Fruit fly (Drosophila melanogaster) whole organism, embryonic: ENCODE results near the gene CG13364.

Experiments
- ATbp ChIP-seq: fragments of 200-800 bp; sonication (Bioruptor generic); optimal IDR thresholded peaks from 2 replicates; lab custom pipeline; 2017; ENCODE audit warnings: missing biosample characterization, mild to moderate bottlenecking, missing genetic modification characterization, missing genetic modification reagents
- Awh ChIP-seq: fragments of 200-800 bp; sonication (Bioruptor generic); IDR thresholded peaks from 2 replicates; pipeline ENCODE4, ENCODE4 v1.3.6; 2022; ENCODE audit warnings: missing biosample characterization, missing genetic modification characterization
- B-H1 ChIP-seq: fragments of 200-800 bp; sonication (Bioruptor generic); IDR thresholded peaks from 3 replicates; pipeline ENCODE4 v1.3.6; 2022; ENCODE audit warnings: missing biosample characterization, missing genetic modification characterization
- Bteb2 ChIP-seq: fragments of 200-800 bp; sonication (Bioruptor generic); optimal IDR thresholded peaks from 2 replicates; lab custom pipeline; 2016; ENCODE audit warnings: missing biosample characterization, missing genetic modification characterization
- CG10543 ChIP-seq: fragments of 200-800 bp; sonication (Bioruptor generic); optimal IDR thresholded peaks from 3 replicates; lab custom pipeline; 2017; ENCODE audit warnings: missing biosample characterization, mild to moderate bottlenecking, missing genetic modification characterization, moderate library complexity
- CG11695 ChIP-seq: fragments of 200-800 bp; sonication (Bioruptor generic); IDR thresholded peaks from 3 replicates; pipeline ENCODE4 v1.3.6; 2022; ENCODE audit warnings: missing biosample characterization, missing genetic modification characterization
- CG11696 ChIP-seq: fragments of 200-800 bp; sonication (Bioruptor generic); IDR thresholded peaks from 2 replicates; pipeline ENCODE4 v1.3.6; 2022; ENCODE audit warnings: missing biosample characterization, missing genetic modification characterization
- CG12391 ChIP-seq: fragments of 200-800 bp; sonication (Bioruptor generic); optimal IDR thresholded peaks from 3 replicates; lab custom pipeline; 2018; ENCODE audit warnings: missing biosample characterization, mild to moderate bottlenecking, missing genetic modification characterization, moderate library complexity
- CG14050 ChIP-seq: fragments of 200-800 bp; sonication (Bioruptor generic); IDR thresholded peaks from 3 replicates; pipeline ENCODE4 v1.3.6; 2022; ENCODE audit warnings: missing biosample characterization, missing genetic modification characterization
- CG14441 ChIP-seq: fragments of 200-800 bp; sonication (Bioruptor generic); IDR thresholded peaks from 2 replicates; pipeline ENCODE4 v1.3.6; 2022; ENCODE audit warnings: missing biosample characterization, missing genetic modification characterization
- CG15479 ChIP-seq: fragments of 200-800 bp; sonication (Bioruptor generic); optimal IDR thresholded peaks from 3 replicates; lab custom pipeline; 2019; ENCODE audit warnings: missing biosample characterization, mild to moderate bottlenecking, missing genetic modification characterization, moderate library complexity
- CG15696 ChIP-seq: fragments of 200-800 bp; sonication (Bioruptor generic); optimal IDR thresholded peaks from 2 replicates; lab custom pipeline; 2019; ENCODE audit warnings: missing biosample characterization, mild to moderate bottlenecking, missing genetic modification characterization, moderate library complexity
- CG17361 ChIP-seq: fragments of 200-800 bp; sonication (Bioruptor generic); IDR thresholded peaks from 3 replicates; pipeline ENCODE4 v1.3.6; 2022; ENCODE audit warnings: missing biosample characterization, missing genetic modification characterization
- CG17802 ChIP-seq: fragments of 200-800 bp; sonication (Bioruptor generic); optimal IDR thresholded peaks from 2 replicates; lab custom pipeline; 2018; ENCODE audit warnings: missing biosample characterization, mild to moderate bottlenecking, missing genetic modification characterization, moderate library complexity
- CG1832 ChIP-seq: fragments of 200-800 bp; sonication (Bioruptor generic); optimal IDR thresholded peaks from 2 replicates; lab custom pipeline; 2017; ENCODE audit warnings: missing biosample characterization, mild to moderate bottlenecking, missing genetic modification characterization, inconsistent platforms
- CG18619 ChIP-seq: fragments of 200-800 bp; sonication (Bioruptor generic); optimal IDR thresholded peaks from 3 replicates; lab custom pipeline; 2017; ENCODE audit warnings: missing biosample characterization, mild to moderate bottlenecking, missing genetic modification characterization
- CG32767 ChIP-seq: fragments of 200-800 bp; sonication (Bioruptor generic); IDR thresholded peaks from 2 replicates; pipeline ENCODE4 v1.3.6; 2022; ENCODE audit warnings: missing biosample characterization, missing genetic modification characterization
- CG4360 ChIP-seq: fragments of 200-800 bp; sonication (Bioruptor generic); IDR thresholded peaks from 2 replicates; pipeline ENCODE4 v1.3.6; 2022; ENCODE audit warnings: missing biosample characterization, missing genetic modification characterization
- CG4854 ChIP-seq: fragments of 200-800 bp; sonication (Bioruptor generic); optimal IDR thresholded peaks from 2 replicates; lab custom pipeline; 2016; ENCODE audit warnings: missing biosample characterization, missing genetic modification characterization, inconsistent platforms
- CG5953 ChIP-seq: fragments of 200-800 bp; sonication (Bioruptor generic); IDR thresholded peaks from 2 replicates; pipeline ENCODE4 v1.3.6; 2022; ENCODE audit warnings: missing biosample characterization, missing genetic modification characterization
- CG6175 ChIP-seq: fragments of 200-800 bp; sonication (Bioruptor generic); IDR thresholded peaks from 3 replicates; pipeline ENCODE4 v1.3.6; 2022; ENCODE audit warnings: missing biosample characterization, missing genetic modification characterization
- CG8765 ChIP-seq: fragments of 200-800 bp; sonication (Bioruptor generic); IDR thresholded peaks from 2 replicates; pipeline ENCODE4 v1.3.6; 2022; ENCODE audit warnings: missing biosample characterization, missing genetic modification characterization
- CG9437 ChIP-seq: fragments of 200-800 bp; sonication (Bioruptor generic); optimal IDR thresholded peaks from 2 replicates; lab custom pipeline; 2018; ENCODE audit warnings: missing biosample characterization, mild to moderate bottlenecking, missing genetic modification characterization
- CG9932 ChIP-seq: fragments of 200-800 bp; sonication (Bioruptor generic); IDR thresholded peaks from 2 replicates; pipeline ENCODE4 v1.3.6; 2022; ENCODE audit warnings: missing biosample characterization, missing genetic modification characterization
- CHES-1-like ChIP-seq: fragments of 200-800 bp; sonication (Bioruptor generic); optimal IDR thresholded peaks from 2 replicates; lab custom pipeline; 2016; ENCODE audit warnings: missing biosample characterization, missing genetic modification characterization
- ERR ChIP-seq: fragments of 200-800 bp; sonication (Bioruptor generic); optimal IDR thresholded peaks from 2 replicates; lab custom pipeline; 2016; ENCODE audit warnings: missing biosample characterization, missing genetic modification characterization
- Gsc ChIP-seq: fragments of 200-800 bp; sonication (Bioruptor generic); IDR thresholded peaks from 2 replicates; pipeline ENCODE4 v1.3.6; 2022; ENCODE audit warnings: missing biosample characterization, missing genetic modification characterization
- H15 ChIP-seq: fragments of 200-800 bp; sonication (Bioruptor generic); IDR thresholded peaks from 3 replicates; pipeline ENCODE4 v1.3.6; 2022; ENCODE audit warnings: missing biosample characterization, missing genetic modification characterization
- HmgD ChIP-seq: fragments of 200-800 bp; sonication (Bioruptor generic); optimal IDR thresholded peaks from 3 replicates; lab custom pipeline; 2016; ENCODE audit warnings: missing biosample characterization, missing genetic modification characterization
- Lhr ChIP-seq: fragments of 200-800 bp; sonication (Bioruptor generic); optimal IDR thresholded peaks from 3 replicates; lab custom pipeline; 2017; ENCODE audit warnings: mild to moderate bottlenecking, missing biosample characterization, missing genetic modification reagents, missing genetic modification characterization
- Med ChIP-seq: fragments of 200-800 bp; sonication (Bioruptor generic); peaks from one replicate; lab custom pipeline; 2016; ENCODE audit warnings: missing biosample characterization, missing genetic modification characterization, mild to moderate bottlenecking, inconsistent platforms, moderate library complexity
- Mrtf ChIP-seq: fragments of 200-800 bp; sonication (Bioruptor generic); IDR thresholded peaks from 3 replicates; pipeline ENCODE4 v1.3.6; 2022; ENCODE audit warnings: missing biosample characterization, missing genetic modification characterization
- Oaz ChIP-seq: fragments of 200-800 bp; sonication (Bioruptor generic); IDR thresholded peaks from 2 replicates; pipeline ENCODE4 v1.3.6; 2022; ENCODE audit warnings: missing biosample characterization, missing genetic modification characterization
- Pdp1 ChIP-seq, 2 experiments: fragments of 200-800 bp; sonication (Bioruptor generic); optimal IDR thresholded peaks; 3 replicates each; lab custom pipeline; 2016; ENCODE audit warnings: missing biosample characterization in 2 of 2, missing genetic modification characterization in 2 of 2, mild to moderate bottlenecking in 1 of 2, moderate library complexity in 1 of 2
- Six4 ChIP-seq: fragments of 200-800 bp; sonication (Bioruptor generic); optimal IDR thresholded peaks from 2 replicates; lab custom pipeline; 2016; ENCODE audit warnings: missing biosample characterization, missing genetic modification characterization
- YL-1 ChIP-seq: fragments of 200-800 bp; sonication (Bioruptor generic); optimal IDR thresholded peaks from 3 replicates; lab custom pipeline; 2017; ENCODE audit warnings: missing biosample characterization, mild to moderate bottlenecking, missing genetic modification characterization
- ab ChIP-seq: fragments of 200-800 bp; sonication (Bioruptor generic); optimal IDR thresholded peaks from 2 replicates; lab custom pipeline; 2016; ENCODE audit warnings: missing biosample characterization, missing genetic modification characterization
- crc ChIP-seq: fragments of 200-800 bp; sonication (Bioruptor generic); optimal IDR thresholded peaks from 2 replicates; lab custom pipeline; 2016; ENCODE audit warnings: missing biosample characterization, missing genetic modification characterization
- da ChIP-seq: fragments of 200-800 bp; sonication (Bioruptor generic); optimal IDR thresholded peaks from 2 replicates; lab custom pipeline; 2016; ENCODE audit warnings: missing biosample characterization, missing genetic modification characterization
- dm ChIP-seq: fragments of 200-800 bp; sonication (Bioruptor generic); optimal IDR thresholded peaks from 3 replicates; lab custom pipeline; 2016; ENCODE audit warnings: missing biosample characterization, missing genetic modification characterization
- fd102C ChIP-seq: fragments of 200-800 bp; sonication (Bioruptor generic); optimal IDR thresholded peaks from 2 replicates; lab custom pipeline; 2018; ENCODE audit warnings: missing biosample characterization, mild to moderate bottlenecking, missing genetic modification characterization, moderate library complexity
- fd3F ChIP-seq: fragments of 200-800 bp; sonication (Bioruptor generic); optimal IDR thresholded peaks from 2 replicates; lab custom pipeline; 2018; ENCODE audit warnings: missing biosample characterization, mild to moderate bottlenecking, missing genetic modification characterization, moderate library complexity
- gt ChIP-seq: fragments of 200-800 bp; sonication (Bioruptor generic); IDR thresholded peaks from 2 replicates; pipeline ENCODE4 v1.3.6; 2022; ENCODE audit warnings: missing biosample characterization, missing genetic modification characterization
- ham ChIP-seq: fragments of 200-800 bp; sonication (Bioruptor generic); IDR thresholded peaks from 2 replicates; pipeline ENCODE4 v1.3.6; 2022; ENCODE audit warnings: missing biosample characterization, missing genetic modification characterization
- ind ChIP-seq: fragments of 200-800 bp; sonication (Bioruptor generic); optimal IDR thresholded peaks from 3 replicates; lab custom pipeline; 2016; ENCODE audit warnings: missing biosample characterization, missing genetic modification characterization
- jigr1 ChIP-seq: fragments of 200-800 bp; sonication (Bioruptor generic); IDR thresholded peaks from 3 replicates; pipeline ENCODE4 v1.3.6; 2022; ENCODE audit warnings: missing biosample characterization, missing genetic modification characterization
- knrl ChIP-seq: fragments of 200-800 bp; sonication (Bioruptor generic); IDR thresholded peaks from 3 replicates; pipeline ENCODE4 v1.3.6; 2022; ENCODE audit warnings: missing biosample characterization, missing genetic modification characterization; ENCODE audit not compliant: partially characterized antibody
- onecut ChIP-seq: fragments of 200-800 bp; sonication (Bioruptor generic); IDR thresholded peaks from 2 replicates; pipeline ENCODE4 v1.3.6; 2022; ENCODE audit warnings: missing biosample characterization, missing genetic modification characterization
- pros ChIP-seq: fragments of 200-800 bp; sonication (Bioruptor generic); optimal IDR thresholded peaks from 3 replicates; lab custom pipeline; 2019; ENCODE audit warnings: missing biosample characterization, mild to moderate bottlenecking, missing genetic modification characterization, moderate library complexity
- sens ChIP-seq: fragments of 200-800 bp; sonication (Bioruptor generic); peaks from one replicate; lab custom pipeline; 2016; ENCODE audit warnings: missing biosample characterization, missing genetic modification characterization
- slp2 ChIP-seq: fragments of 200-800 bp; sonication (Bioruptor generic); optimal IDR thresholded peaks from 2 replicates; lab custom pipeline; 2016; ENCODE audit warnings: missing biosample characterization, missing genetic modification characterization
- tin ChIP-seq: fragments of 200-800 bp; sonication (Bioruptor generic); optimal IDR thresholded peaks from 3 replicates; lab custom pipeline; 2016; ENCODE audit warnings: missing biosample characterization, missing genetic modification characterization
- twi ChIP-seq: fragments of 200-800 bp; optimal IDR thresholded peaks from 2 replicates; lab custom pipeline; 2019; ENCODE audit warnings: missing biosample characterization, mild to moderate bottlenecking, missing genetic modification characterization, moderate library complexity

The CG13364 gene

dm6 chrX:647056-647627 lies 22.1 kb upstream of the CG13364 start, which contains the start of gene Roc1a (continued):
- TF ChIP-seq Bteb2 (no peak), ERR (GFP tag; lab: Kevin White, UChicago) (no peak), CG4854 (GFP tag; lab: Kevin White, UChicago) (no peak), Med (GFP tag; lab: Kevin White, UChicago) (no peak), tin (GFP tag; lab: Kevin White, UChicago) (no peak), CG10543 (no peak), CG15479 (GFP tag; lab: Kevin White, UChicago) (no peak), fd102C (GFP tag; lab: Kevin White, UChicago) (no peak), B-H1 (GFP tag; lab: Robert Waterston, UW) (no peak), ind (no peak), CG1832 (no peak), H15 (GFP tag; lab: Robert Waterston, UW) (no peak), CG5953 (no peak), Oaz (GFP tag; lab: Robert Waterston, UW) (no peak), jigr1 (GFP tag; lab: Robert Waterston, UW) (no peak), CG11695 (no peak), slp2 (GFP tag; lab: Kevin White, UChicago) (no peak), crc (GFP tag; lab: Kevin White, UChicago) (no peak), CG18619 (GFP tag; lab: Kevin White, UChicago) (no peak), fd3F (no peak), Lhr (no peak), da (no peak), HmgD (GFP tag; lab: Kevin White, UChicago) (no peak), CHES-1-like (no peak), CG32767 (no peak), twi (no peak), CG17361 (peak; percentile 59; the same call in 1 of the 3 replicates), CG4360 (GFP tag; lab: Robert Waterston, UW) (no peak), knrl (GFP tag; lab: Robert Waterston, UW) (peak; percentile 75), Six4 (GFP tag; lab: Kevin White, UChicago) (no peak), CG14441 (GFP tag; lab: Robert Waterston, UW) (no peak), Pdp1 (GFP tag; optimal IDR thresholded peaks at IDR 0.05; lab: Kevin White, UChicago) (no peak), pros (GFP tag; lab: Kevin White, UChicago) (no peak), gt (no peak), CG12391 (tag; lab: Kevin White, UChicago) (peak; percentile 11), CG9932 (GFP tag; lab: Robert Waterston, UW) (peak; percentile 57), CG9437 (GFP tag; lab: Kevin White, UChicago) (no peak), Gsc (GFP tag; lab: Robert Waterston, UW) (no peak), dm (no peak), ham (GFP tag; lab: Robert Waterston, UW) (no peak), onecut (GFP tag; lab: Robert Waterston, UW) (no peak), CG17802 (tag; lab: Kevin White, UChicago) (no peak), CG6175 (no peak), CG11696 (GFP tag; lab: Robert Waterston, UW) (no peak), YL-1 (GFP tag; lab: Kevin White, UChicago) (peak; percentile 28), ATbp (no peak), CG8765 (GFP tag; lab: Robert Waterston, UW) (no peak), CG14050 (GFP tag; lab: Robert Waterston, UW) (no peak), Mrtf (GFP tag; lab: Robert Waterston, UW) (no peak), CG15696 (tag; lab: Kevin White, UChicago) (no peak), ab (no peak), sens (GFP tag; lab: Kevin White, UChicago) (no peak), Awh (GFP tag; lab: Robert Waterston, UW) (no peak)
